Fruit fly (Drosophila melanogaster) whole organism, wandering third instar larva: ENCODE measurements around the gene CG14024.

Experiments
- CG32264 ChIP-seq: fragments of 200-800 bp; sonication (Bioruptor generic); optimal IDR thresholded peaks from 2 replicates; lab custom pipeline; 2016; ENCODE audit warnings: missing biosample characterization, missing genetic modification characterization
- CG9705 ChIP-seq: fragments of 200-800 bp; sonication (Bioruptor generic); optimal IDR thresholded peaks from 2 replicates; lab custom pipeline; 2018; ENCODE audit warnings: missing biosample characterization, mild to moderate bottlenecking, missing genetic modification characterization
- CrebA ChIP-seq: fragments of 200-800 bp; sonication (Bioruptor generic); optimal IDR thresholded peaks from 2 replicates; lab custom pipeline; 2016; ENCODE audit warnings: missing biosample characterization, mild to moderate bottlenecking, missing genetic modification characterization, borderline replicate concordance
- Dfd ChIP-seq: fragments of >200 bp; optimal IDR thresholded peaks from 2 replicates; lab custom pipeline; 2017; ENCODE audit warnings: missing biosample characterization, missing genetic modification characterization
- Hr83 ChIP-seq: fragments of 200-300 bp; sonication (Bioruptor generic); optimal IDR thresholded peaks from 2 replicates; lab custom pipeline; 2016; ENCODE audit warnings: missing biosample characterization, mild to moderate bottlenecking, missing genetic modification characterization, moderate library complexity; ENCODE audit not compliant: poor library complexity, severe bottlenecking
- Myc ChIP-seq: fragments of >200 bp; optimal IDR thresholded peaks from 2 replicates; lab custom pipeline; 2017
- Sp1 ChIP-seq: fragments of 200-800 bp; sonication (Bioruptor generic); optimal IDR thresholded peaks from 3 replicates; lab custom pipeline; 2019; ENCODE audit warnings: missing biosample characterization, mild to moderate bottlenecking, missing genetic modification characterization, moderate library complexity
- Vsx2 ChIP-seq: fragments of 200-300, 225-300 bp; sonication (Bioruptor generic); optimal IDR thresholded peaks from 2 replicates; lab custom pipeline; 2018; ENCODE audit warnings: missing biosample characterization, missing genetic modification characterization; ENCODE audit not compliant: partially characterized antibody
- dl ChIP-seq, 2 experiments: fragments of 175-275, 200-275 bp in 1 of 2; fragments of 200-275 bp in 1 of 2; sonication (Bioruptor generic); optimal IDR thresholded peaks; lab custom pipeline; 2018; ENCODE audit warnings: mild to moderate bottlenecking in 2 of 2, missing biosample characterization in 2 of 2, missing genetic modification characterization in 2 of 2, moderate library complexity in 2 of 2; ENCODE audit not compliant: partially characterized antibody in 2 of 2, insufficient read depth in 1 of 2
- foxo ChIP-seq, 2 experiments: fragments of 200-800 bp; sonication (Bioruptor generic); optimal IDR thresholded peaks; 2 replicates in 1 of 2; 3 replicates in 1 of 2; lab custom pipeline; 2016 to 2017; ENCODE audit warnings: missing biosample characterization in 2 of 2, missing genetic modification characterization in 2 of 2
- pan ChIP-seq: fragments of >200 bp; optimal IDR thresholded peaks from 2 replicates; lab custom pipeline; 2017
- psq ChIP-seq: fragments of 200-800 bp; sonication (Bioruptor generic); optimal IDR thresholded peaks from 3 replicates; lab custom pipeline; 2017; ENCODE audit warnings: missing biosample characterization, mild to moderate bottlenecking, missing genetic modification characterization, moderate library complexity
- sage ChIP-seq: fragments of 200-800 bp; sonication (Bioruptor generic); optimal IDR thresholded peaks from 2 replicates; lab custom pipeline; 2016; ENCODE audit warnings: missing biosample characterization, mild to moderate bottlenecking, missing genetic modification characterization
- sv ChIP-seq: fragments of 200-800 bp; sonication (Bioruptor generic); optimal IDR thresholded peaks from 3 replicates; lab custom pipeline; 2016; ENCODE audit warnings: missing biosample characterization, missing genetic modification characterization

DNA sequence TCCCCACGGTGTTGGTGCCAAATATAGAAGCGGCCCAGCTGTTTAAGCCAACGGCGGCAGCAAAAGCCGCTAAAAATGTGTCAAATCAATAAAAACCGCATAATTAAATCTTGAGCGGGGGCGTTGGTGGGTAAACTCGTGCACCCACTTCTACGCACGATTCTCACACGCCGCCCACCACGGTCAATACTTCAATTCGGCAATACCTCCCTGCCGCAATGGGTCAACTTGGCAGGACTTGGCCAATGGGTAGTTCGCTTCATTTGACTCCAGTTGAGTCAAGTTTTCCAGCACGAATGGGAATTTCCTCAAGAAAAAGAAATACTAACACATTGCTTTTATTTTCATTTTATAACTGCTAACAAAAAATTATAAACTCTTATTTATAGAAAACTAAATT is 33.9 kb upstream of the CG14024 start:
- TF ChIP-seq Dfd (GFP tag; lab: Kevin White, UChicago) (no peak), psq (GFP tag; lab: Kevin White, UChicago) (no peak), dl (GFP tag; optimal IDR thresholded peaks at IDR 0.05; lab: Kevin White, UChicago; ENCODE audit: insufficient read depth in 1 of 2, partially characterized antibody in 2 of 2) (no peak), foxo (GFP tag; optimal IDR thresholded peaks at IDR 0.05; lab: Kevin White, UChicago) (no peak), sv (GFP tag; lab: Kevin White, UChicago) (no peak), Hr83 (no peak), Sp1 (GFP tag; lab: Kevin White, UChicago) (no peak), Vsx2 (no peak), sage (GFP tag; lab: Kevin White, UChicago) (no peak), CG32264 (GFP tag; lab: Kevin White, UChicago) (no peak), Myc (lab: Kevin White, UChicago) (no peak), pan (no peak), CrebA (no peak), CG9705 (GFP tag; lab: Kevin White, UChicago) (no peak)
